Worm (Caenorhabditis elegans): ENCODE data around the gene fbxa-190.

fbxa-190 gene

ce11 chrX:1344818-1345217 lies 27.0 kb upstream of the fbxa-190 start:
- TF ChIP-seq Y56A3A.18 (GFP tag; IDR thresholded peaks at IDR 0.05) (peak; percentile 99), cebp-2 (GFP tag; IDR thresholded peaks at IDR 0.05) (peak; percentile 98), hmg-20 (GFP tag; IDR thresholded peaks at IDR 0.05) (peak; percentile 94), ZK185.1 (tag; optimal IDR thresholded peaks at IDR 0.05; ENCODE audit: poor library complexity, severe bottlenecking) (peak; percentile 98), ceh-91 (GFP tag; IDR thresholded peaks at IDR 0.05) (no peak), sdz-38 (tag; optimal IDR thresholded peaks at IDR 0.05) (peak; percentile 36), nhr-80 (tag; optimal IDR thresholded peaks at IDR 0.05) (peak; percentile 76), egl-44 (GFP tag; IDR thresholded peaks at IDR 0.05) (peak; percentile 84), ztf-3 (GFP tag; optimal IDR thresholded peaks at IDR 0.05) (peak; percentile 87), tlf-1 (GFP tag; optimal IDR thresholded peaks at IDR 0.05) (peak; percentile 97), lsl-1 (GFP tag; optimal IDR thresholded peaks at IDR 0.05) (no peak), bed-1 (GFP tag; IDR thresholded peaks at IDR 0.05) (0 out of 2 replicates have a peak, but pooled peaks have one; percentile 81), madf-3 (GFP tag; IDR thresholded peaks at IDR 0.05) (no peak), F10E7.11 (tag; optimal IDR thresholded peaks at IDR 0.05) (peak; percentile 87), B0336.3 (GFP tag; IDR thresholded peaks at IDR 0.05) (peak; percentile 98), K12H6.12 (tag; optimal IDR thresholded peaks at IDR 0.05) (peak; percentile 82), akir-1 (GFP tag; optimal IDR thresholded peaks at IDR 0.05) (peak; percentile 86), ceh-100 (GFP tag; IDR thresholded peaks at IDR 0.05) (peak; percentile 28; the same call in 1 of the 2 replicates), Y53G8AR.9 (GFP tag; conservative IDR thresholded peaks at IDR 0.05) (peak; percentile 93), pha-4 (tag; optimal IDR thresholded peaks at IDR 0.05) (peak; percentile 95), athp-1 (tag; optimal IDR thresholded peaks at IDR 0.05) (no peak), lin-35 (GFP tag; optimal IDR thresholded peaks at IDR 0.05) (peak in 2 of 3 experiments; percentile 74 to 97), die-1 (tag; optimal IDR thresholded peaks at IDR 0.05) (peak; percentile 28), rec-8 (tag; optimal IDR thresholded peaks at IDR 0.05) (peak in 1 of 2 experiments; percentile 45), C06A6.2 (GFP tag; conservative IDR thresholded peaks at IDR 0.05) (peak; percentile 92), attf-6 (GFP tag; IDR thresholded peaks at IDR 0.05) (no peak), egrh-3 (GFP tag; IDR thresholded peaks at IDR 0.05) (no peak), cebp-1 (GFP tag; IDR thresholded peaks at IDR 0.05) (peak; percentile 64), cebp-1 (tag; optimal IDR thresholded peaks at IDR 0.05) (peak; percentile 95), B0019.2 (GFP tag; conservative IDR thresholded peaks at IDR 0.05) (no peak), ceh-58 (GFP tag; IDR thresholded peaks at IDR 0.05) (no peak), aptf-2 (GFP tag; conservative IDR thresholded peaks at IDR 0.05) (no peak), efl-1 (GFP tag; optimal IDR thresholded peaks at IDR 0.05) (no peak), snpc-4 (GFP tag; optimal IDR thresholded peaks at IDR 0.05) (peak; percentile 67), snpc-4 (tag; optimal IDR thresholded peaks at IDR 0.05) (peak; percentile 55 to 88 (median 80)), dpl-1 (GFP tag; optimal IDR thresholded peaks at IDR 0.05) (no peak), ccch-3 (GFP tag; optimal IDR thresholded peaks at IDR 0.05) (peak; percentile 58), nhr-179 (tag; optimal IDR thresholded peaks at IDR 0.05) (peak; percentile 82), lir-1 (GFP tag; conservative IDR thresholded peaks at IDR 0.05) (peak; percentile 87), somi-1 (GFP tag; optimal IDR thresholded peaks at IDR 0.05) (peak; percentile 88), mxl-1 (tag; optimal IDR thresholded peaks at IDR 0.05) (no peak), mel-28 (tag; optimal IDR thresholded peaks at IDR 0.05; ENCODE audit: borderline replicate concordance) (peak; percentile 68), gei-17 (GFP tag; optimal IDR thresholded peaks at IDR 0.05) (peak; percentile 97), egl-18 (GFP tag; IDR thresholded peaks at IDR 0.05) (peak; percentile 87), repo-1 (tag; optimal IDR thresholded peaks at IDR 0.05) (peak; percentile 96), ztf-18 (tag; optimal IDR thresholded peaks at IDR 0.05) (peak; percentile 28), atf-7 (tag; optimal IDR thresholded peaks at IDR 0.05) (peak; percentile 94), ztf-25 (GFP tag; IDR thresholded peaks at IDR 0.05) (no peak), D2030.7 (GFP tag; IDR thresholded peaks at IDR 0.05) (no peak)
